Worm (Caenorhabditis elegans): ENCODE data around the gene mltn-7.

DNA sequence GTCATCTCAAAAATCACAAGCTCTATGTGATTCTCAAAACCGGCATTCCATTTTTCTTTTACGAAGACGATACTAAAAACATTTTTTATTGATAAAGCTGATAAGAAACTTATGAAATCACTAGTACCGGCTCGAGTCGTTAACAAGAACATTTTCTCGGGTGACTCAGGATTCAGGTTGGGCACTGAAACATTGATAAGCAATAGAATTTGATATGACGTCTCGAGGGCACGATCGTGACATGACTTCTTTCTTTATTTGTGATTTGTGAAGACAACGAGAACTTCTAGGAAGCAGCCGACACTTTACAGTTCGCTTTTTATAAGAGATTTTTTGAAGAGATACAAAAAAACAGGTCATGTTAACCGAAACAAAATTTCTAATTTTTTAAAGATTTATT is 36.4 kb upstream of the mltn-7 start:
- no peak for TF ChIP-seq ama-1 (optimal IDR thresholded peaks at IDR 0.05)
- TF ChIP-seq ama-1 (GFP tag; optimal IDR thresholded peaks at IDR 0.05) = no peak
- no peak for TF ChIP-seq die-1 (tag; optimal IDR thresholded peaks at IDR 0.05)
- TF ChIP-seq sea-2 (GFP tag; IDR thresholded peaks at IDR 0.05) = no peak
- no peak for TF ChIP-seq sptf-2 (GFP tag; optimal IDR thresholded peaks at IDR 0.05)
- no peak for TF ChIP-seq unc-130 (GFP tag; optimal IDR thresholded peaks at IDR 0.05)
- no peak for TF ChIP-seq lin-35 (GFP tag; optimal IDR thresholded peaks at IDR 0.05)
